Fruit fly (Drosophila melanogaster) whole organism, embryonic: Measurements from ENCODE around the gene Mst89B.

ENCODE experiments used
- Antp ChIP-seq: fragments of 200-800 bp; sonication (Bioruptor generic); optimal IDR thresholded peaks from 3 replicates; lab custom pipeline; 2016; ENCODE audit warnings: missing biosample characterization, missing genetic modification characterization
- Awh ChIP-seq: fragments of 200-800 bp; sonication (Bioruptor generic); IDR thresholded peaks from 2 replicates; pipeline ENCODE4, ENCODE4 v1.3.6; 2022; ENCODE audit warnings: missing biosample characterization, missing genetic modification characterization
- Blimp-1 ChIP-seq: fragments of 200-800 bp; sonication (Bioruptor generic); optimal IDR thresholded peaks from 3 replicates; lab custom pipeline; 2018; ENCODE audit warnings: missing biosample characterization, missing genetic modification characterization, mild to moderate bottlenecking, moderate library complexity, missing genetic modification reagents
- BtbVII ChIP-seq: fragments of 200-800 bp; sonication (Bioruptor generic); optimal IDR thresholded peaks from 3 replicates; lab custom pipeline; 2017; ENCODE audit warnings: missing biosample characterization, mild to moderate bottlenecking, missing genetic modification characterization
- Bteb2 ChIP-seq: fragments of 200-800 bp; sonication (Bioruptor generic); optimal IDR thresholded peaks from 2 replicates; lab custom pipeline; 2016; ENCODE audit warnings: missing biosample characterization, missing genetic modification characterization
- CG10366 ChIP-seq: fragments of 200-800 bp; sonication (Bioruptor generic); IDR thresholded peaks from 2 replicates; pipeline ENCODE4 v1.3.6; 2022; ENCODE audit warnings: missing biosample characterization, missing genetic modification characterization
- CG13123 ChIP-seq: fragments of 200-800 bp; sonication (Bioruptor generic); optimal IDR thresholded peaks from 2 replicates; lab custom pipeline; 2016; ENCODE audit warnings: missing biosample characterization, missing genetic modification characterization
- CG13424 ChIP-seq: fragments of 200-800 bp; sonication (Bioruptor generic); optimal IDR thresholded peaks from 2 replicates; lab custom pipeline; 2019; ENCODE audit warnings: missing biosample characterization, mild to moderate bottlenecking, missing genetic modification characterization, moderate library complexity
- CG14667 ChIP-seq: fragments of 200-800 bp; sonication (Bioruptor generic); IDR thresholded peaks from 2 replicates; pipeline ENCODE4 v1.3.6; 2022; ENCODE audit warnings: missing biosample characterization, missing genetic modification characterization
- CG17328 ChIP-seq: fragments of 200-800 bp; sonication (Bioruptor generic); IDR thresholded peaks from 2 replicates; pipeline ENCODE4 v1.3.6; 2022; ENCODE audit warnings: missing biosample characterization, missing genetic modification characterization
- CG17359 ChIP-seq: fragments of 200-800 bp; sonication (Bioruptor generic); optimal IDR thresholded peaks from 3 replicates; lab custom pipeline; 2018; ENCODE audit warnings: missing biosample characterization, mild to moderate bottlenecking, missing genetic modification characterization, moderate library complexity
- CG17829 ChIP-seq: fragments of 200-800 bp; optimal IDR thresholded peaks from 2 replicates; lab custom pipeline; 2019; ENCODE audit warnings: missing biosample characterization, mild to moderate bottlenecking, missing genetic modification characterization, moderate library complexity
- CG18262 ChIP-seq: fragments of 200-800 bp; optimal IDR thresholded peaks from 3 replicates; lab custom pipeline; 2019; ENCODE audit warnings: missing biosample characterization, mild to moderate bottlenecking, missing genetic modification characterization, moderate library complexity
- CG30431 ChIP-seq: fragments of 200-800 bp; sonication (Bioruptor generic); optimal IDR thresholded peaks from 2 replicates; lab custom pipeline; 2017; ENCODE audit warnings: missing biosample characterization, missing genetic modification characterization
- CG31224 ChIP-seq: fragments of 200-800 bp; sonication (Bioruptor generic); IDR thresholded peaks from 2 replicates; pipeline ENCODE4 v1.3.6; 2022; ENCODE audit warnings: missing biosample characterization, missing genetic modification characterization
- CG6254 ChIP-seq: fragments of 200-800 bp; sonication (Bioruptor generic); optimal IDR thresholded peaks from 3 replicates; lab custom pipeline; 2017; ENCODE audit warnings: mild to moderate bottlenecking, missing biosample characterization, missing genetic modification reagents, missing genetic modification characterization
- CG7745 ChIP-seq: fragments of 200-800 bp; sonication (Bioruptor generic); optimal IDR thresholded peaks from 2 replicates; lab custom pipeline; 2018; ENCODE audit warnings: missing biosample characterization, mild to moderate bottlenecking, missing genetic modification characterization, moderate library complexity
- CG8089 ChIP-seq: fragments of 200-800 bp; sonication (Bioruptor generic); optimal IDR thresholded peaks from 3 replicates; lab custom pipeline; 2016; ENCODE audit warnings: missing biosample characterization, missing genetic modification characterization
- CG8478 ChIP-seq: fragments of >200 bp; optimal IDR thresholded peaks from 2 replicates; lab custom pipeline; 2018
- CG9727 ChIP-seq: fragments of 200-800 bp; sonication (Bioruptor generic); optimal IDR thresholded peaks from 3 replicates; lab custom pipeline; 2017; ENCODE audit warnings: missing biosample characterization, mild to moderate bottlenecking, missing genetic modification characterization
- CG9876 ChIP-seq: fragments of 200-800 bp; sonication (Bioruptor generic); optimal IDR thresholded peaks from 2 replicates; lab custom pipeline; 2016; ENCODE audit warnings: missing biosample characterization, missing genetic modification characterization
- Camta ChIP-seq: fragments of 200-800 bp; sonication (Bioruptor generic); optimal IDR thresholded peaks from 2 replicates; lab custom pipeline; 2016; ENCODE audit warnings: missing biosample characterization, missing genetic modification characterization
- Gug ChIP-seq: fragments of 200-800 bp; sonication (Bioruptor generic); IDR thresholded peaks from 4 replicates; pipeline ENCODE4 v1.3.6; 2022; ENCODE audit warnings: missing biosample characterization, missing genetic modification characterization
- Lpt ChIP-seq: fragments of >200 bp; optimal IDR thresholded peaks from 2 replicates; lab custom pipeline; 2018; ENCODE audit warnings: missing biosample characterization, missing genetic modification characterization
- Meics ChIP-seq: fragments of 200-800 bp; sonication (Bioruptor generic); optimal IDR thresholded peaks from 2 replicates; lab custom pipeline; 2017; ENCODE audit warnings: missing biosample characterization, mild to moderate bottlenecking, missing genetic modification characterization
- Sox102F ChIP-seq: fragments of 200-800 bp; sonication (Bioruptor generic); optimal IDR thresholded peaks from 2 replicates; lab custom pipeline; 2018; ENCODE audit warnings: missing biosample characterization, mild to moderate bottlenecking, missing genetic modification characterization, moderate library complexity
- Sry-β ChIP-seq: fragments of 200-800 bp; sonication (Bioruptor generic); optimal IDR thresholded peaks from 2 replicates; lab custom pipeline; 2018; ENCODE audit warnings: missing biosample characterization, mild to moderate bottlenecking, missing genetic modification characterization, moderate library complexity
- Stat92E ChIP-seq, 3 experiments: fragments of >200 bp in 2 of 3; fragments of 200-800 bp in 1 of 3; sonication (Bioruptor generic) in 1 of 3; optimal IDR thresholded peaks; 2 replicates each; lab custom pipeline; 2017 to 2019; ENCODE audit warnings: missing biosample characterization in 3 of 3, missing genetic modification characterization in 3 of 3, mild to moderate bottlenecking in 1 of 3, moderate library complexity in 1 of 3
- cato ChIP-seq: fragments of 200-800 bp; sonication (Bioruptor generic); optimal IDR thresholded peaks from 2 replicates; lab custom pipeline; 2016; ENCODE audit warnings: missing biosample characterization, missing genetic modification characterization, borderline replicate concordance
- chif ChIP-seq, 2 experiments: fragments of 200-800 bp; sonication (Bioruptor generic); optimal IDR thresholded peaks; 3 replicates each; lab custom pipeline; 2016; ENCODE audit warnings: missing biosample characterization in 2 of 2, missing genetic modification characterization in 2 of 2
- cwo ChIP-seq: fragments of 200-800 bp; sonication (Bioruptor generic); optimal IDR thresholded peaks from 3 replicates; lab custom pipeline; 2017; ENCODE audit warnings: missing biosample characterization, missing genetic modification characterization, mild to moderate bottlenecking, moderate library complexity, missing genetic modification reagents
- disco-r ChIP-seq: fragments of 200-800 bp; sonication (Bioruptor generic); optimal IDR thresholded peaks from 2 replicates; lab custom pipeline; 2016; ENCODE audit warnings: missing biosample characterization, missing genetic modification characterization
- gcm ChIP-seq: fragments of 200-800 bp; sonication (Bioruptor generic); optimal IDR thresholded peaks from 2 replicates; lab custom pipeline; 2019; ENCODE audit warnings: missing biosample characterization, mild to moderate bottlenecking, missing genetic modification characterization, moderate library complexity
- grau ChIP-seq: fragments of 200-800 bp; optimal IDR thresholded peaks from 3 replicates; lab custom pipeline; 2019; ENCODE audit warnings: missing biosample characterization, mild to moderate bottlenecking, missing genetic modification characterization, moderate library complexity
- gro ChIP-seq: fragments of 200-800 bp; sonication (Bioruptor generic); optimal IDR thresholded peaks from 2 replicates; lab custom pipeline; 2016; ENCODE audit warnings: missing biosample characterization, missing genetic modification characterization
- knrl ChIP-seq: fragments of 200-800 bp; sonication (Bioruptor generic); IDR thresholded peaks from 3 replicates; pipeline ENCODE4 v1.3.6; 2022; ENCODE audit warnings: missing biosample characterization, missing genetic modification characterization; ENCODE audit not compliant: partially characterized antibody
- lilli ChIP-seq: fragments of 200-800 bp; sonication (Bioruptor generic); optimal IDR thresholded peaks from 3 replicates; lab custom pipeline; 2016; ENCODE audit warnings: missing biosample characterization, missing genetic modification characterization
- mam ChIP-seq: fragments of 200-800 bp; sonication (Bioruptor generic); optimal IDR thresholded peaks from 3 replicates; lab custom pipeline; 2016; ENCODE audit warnings: missing biosample characterization, missing genetic modification characterization
- odd ChIP-seq: fragments of 200-800 bp; sonication (Bioruptor generic); optimal IDR thresholded peaks from 2 replicates; lab custom pipeline; 2017; ENCODE audit warnings: missing biosample characterization, mild to moderate bottlenecking, missing genetic modification characterization
- onecut ChIP-seq: fragments of 200-800 bp; sonication (Bioruptor generic); IDR thresholded peaks from 2 replicates; pipeline ENCODE4 v1.3.6; 2022; ENCODE audit warnings: missing biosample characterization, missing genetic modification characterization
- otp ChIP-seq: fragments of 200-800 bp; sonication (Bioruptor generic); IDR thresholded peaks from 3 replicates; pipeline ENCODE4, ENCODE4 v1.3.6; 2022; ENCODE audit warnings: missing biosample characterization, missing genetic modification characterization
- pb ChIP-seq: fragments of 200-800 bp; sonication (Bioruptor generic); optimal IDR thresholded peaks from 3 replicates; lab custom pipeline; 2016; ENCODE audit warnings: missing biosample characterization, missing genetic modification characterization
- salm ChIP-seq: fragments of 200-800 bp; sonication (Bioruptor generic); optimal IDR thresholded peaks from 2 replicates; lab custom pipeline; 2018; ENCODE audit warnings: missing biosample characterization, mild to moderate bottlenecking, missing genetic modification characterization
- so ChIP-seq: fragments of 200-800 bp; sonication (Bioruptor generic); IDR thresholded peaks from 3 replicates; pipeline ENCODE4 v1.3.6; 2022; ENCODE audit warnings: missing biosample characterization, missing genetic modification characterization
- tio ChIP-seq: fragments of 200-800 bp; sonication (Bioruptor generic); optimal IDR thresholded peaks from 2 replicates; lab custom pipeline; 2017; ENCODE audit warnings: missing biosample characterization, missing genetic modification characterization, inconsistent platforms
- tup ChIP-seq: fragments of 200-800 bp; sonication (Bioruptor generic); optimal IDR thresholded peaks from 2 replicates; lab custom pipeline; 2016; ENCODE audit warnings: missing biosample characterization, mild to moderate bottlenecking, missing genetic modification characterization, moderate library complexity
- tx ChIP-seq: fragments of 200-800 bp; sonication (Bioruptor generic); optimal IDR thresholded peaks from 2 replicates; lab custom pipeline; 2016; ENCODE audit warnings: missing biosample characterization, missing genetic modification characterization
- zf30C ChIP-seq: fragments of 200-800 bp; sonication (Bioruptor generic); optimal IDR thresholded peaks from 3 replicates; lab custom pipeline; 2018; ENCODE audit warnings: missing biosample characterization, mild to moderate bottlenecking, missing genetic modification characterization

Mst89B gene

dm6 chr3R:16231385-16232307 lies 35.2 kb upstream of the Mst89B start (continued):
- TF ChIP-seq Sox102F (GFP tag; lab: Kevin White, UChicago) (peak; percentile 77), Bteb2 (GFP tag; lab: Kevin White, UChicago) (peak; percentile 17), CG8478 (lab: Kevin White, UChicago) (no peak), CG6254 (GFP tag; lab: Kevin White, UChicago) (peak; percentile 36), disco-r (GFP tag; lab: Kevin White, UChicago) (peak; percentile 61), Blimp-1 (peak; percentile 60), pb (peak; percentile 43), onecut (0 out of 2 replicates have a peak, but pooled peaks have one; percentile 17), knrl (GFP tag; lab: Robert Waterston, UW) (no peak), Gug (peak; percentile 61; the same call in 3 of the 4 replicates), CG14667 (GFP tag; lab: Robert Waterston, UW) (no peak), CG9876 (GFP tag; lab: Kevin White, UChicago) (no peak), Awh (GFP tag; lab: Robert Waterston, UW) (no peak), Lpt (GFP tag; lab: Kevin White, UChicago) (no peak), Sry-β (no peak), Meics (GFP tag; lab: Kevin White, UChicago) (peak; percentile 82), zf30C (GFP tag; lab: Kevin White, UChicago) (no peak), Stat92E (GFP tag; optimal IDR thresholded peaks at IDR 0.05; lab: Kevin White, UChicago) (no peak), CG7745 (tag; lab: Kevin White, UChicago) (no peak), CG31224 (GFP tag; lab: Robert Waterston, UW) (no peak), so (GFP tag; lab: Robert Waterston, UW) (no peak), CG9727 (GFP tag; lab: Kevin White, UChicago) (peak; percentile 80), gro (GFP tag; lab: Kevin White, UChicago) (no peak), BtbVII (GFP tag; lab: Kevin White, UChicago) (peak; percentile 70), odd (GFP tag; lab: Kevin White, UChicago) (peak; percentile 67), tx (GFP tag; lab: Kevin White, UChicago) (peak; percentile 64), chif (GFP tag; optimal IDR thresholded peaks at IDR 0.05; lab: Kevin White, UChicago) (peak; percentile 73 to 79), CG17829 (tag; lab: Kevin White, UChicago) (peak; percentile 73), gcm (GFP tag; lab: Kevin White, UChicago) (peak; percentile 42), cwo (GFP tag; lab: Kevin White, UChicago) (peak; percentile 99), CG10366 (GFP tag; lab: Robert Waterston, UW) (no peak), lilli (GFP tag; lab: Kevin White, UChicago) (peak; percentile 79), mam (peak; percentile 74), CG17359 (peak; percentile 68), CG17328 (GFP tag; lab: Robert Waterston, UW) (no peak), cato (GFP tag; lab: Kevin White, UChicago) (peak; percentile 59), CG13424 (tag; lab: Kevin White, UChicago) (peak; percentile 76), otp (no peak), CG18262 (tag; lab: Kevin White, UChicago) (peak; percentile 82), Camta (peak; percentile 79), CG8089 (GFP tag; lab: Kevin White, UChicago) (peak; percentile 57), CG30431 (peak; percentile 74), tio (GFP tag; lab: Kevin White, UChicago) (peak; percentile 68), CG13123 (peak; percentile 29), tup (GFP tag; lab: Kevin White, UChicago) (peak; percentile 7), grau (tag; lab: Kevin White, UChicago) (peak; percentile 96), Antp (GFP tag; lab: Kevin White, UChicago) (peak; percentile 78), salm (tag; lab: Kevin White, UChicago) (no peak)
